In the genomic region with DNA sequence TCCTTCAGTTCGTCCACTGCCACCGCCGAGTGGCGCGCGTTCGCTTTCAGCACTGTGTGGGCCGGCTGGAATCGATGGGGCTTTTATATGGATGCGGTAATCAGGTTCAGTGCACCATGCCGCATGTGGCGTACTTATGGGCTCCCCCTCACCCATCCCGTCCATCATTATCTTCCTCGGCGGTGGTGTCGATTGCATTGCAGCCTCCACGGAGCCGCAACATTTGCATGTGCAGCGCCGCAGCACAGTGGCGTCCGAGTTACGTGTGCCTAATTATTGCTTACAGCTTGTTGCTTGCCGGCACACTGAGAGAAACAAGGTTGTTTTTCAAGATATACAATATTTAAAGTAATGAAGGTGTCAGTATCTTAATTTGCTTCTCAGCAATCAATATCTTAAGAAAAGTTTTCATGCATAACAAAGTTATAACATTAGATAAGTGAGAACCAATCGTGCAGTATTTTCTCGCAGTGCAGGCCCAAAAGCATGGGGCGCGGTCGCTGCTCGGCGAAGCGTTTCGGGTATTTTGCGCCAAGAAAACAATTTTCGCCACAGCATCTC, we compare ENCODE assay signal across 4 fruit fly cellular contexts.
A peak's percentile ranks its signal among the peaks of the same experiment; 100 is the strongest.
TF ChIP-seq lines count a peak whose summit lies in the region.

A gene (minus strand): TSS at position 41 of the 561 bp plus-strand sequence.

- TF ChIP-seq CTCF in whole organism, embryonic (GFP tag; optimal IDR thresholded peaks at IDR 0.05; lab: Kevin White, UChicago) = no peak

TF ChIP-seq in whole organism, embryonic, 481 proteins besides CTCF, POLR2A, EP300 and RAD21 (continues in another document):
- TF ChIP-seq bsh (GFP tag; optimal IDR thresholded peaks at IDR 0.05; lab: Kevin White, UChicago) (peak in 1 of 2 experiments; percentile 42), CG1602 (GFP tag; optimal IDR thresholded peaks at IDR 0.05; lab: Kevin White, UChicago) (peak; percentile 13), dysf (GFP tag; IDR thresholded peaks at IDR 0.05; lab: Robert Waterston, UW) (0 out of 3 replicates have a peak, but pooled peaks have one; percentile 22), CG7372 (GFP tag; IDR thresholded peaks at IDR 0.05; lab: Robert Waterston, UW) (peak; percentile 16; the same call in 1 of the 2 replicates), CG7745 (tag; optimal IDR thresholded peaks at IDR 0.05; lab: Kevin White, UChicago) (no peak), ap (GFP tag; IDR thresholded peaks at IDR 0.05; lab: Robert Waterston, UW) (no peak), Hsf (GFP tag; optimal IDR thresholded peaks at IDR 0.05; lab: Kevin White, UChicago) (peak; percentile 8), Ets65A (GFP tag; lab: Kevin White, UChicago) (peak; percentile 95), dati (GFP tag; IDR thresholded peaks at IDR 0.05; lab: Robert Waterston, UW) (no peak), CG14667 (GFP tag; IDR thresholded peaks at IDR 0.05; lab: Robert Waterston, UW) (0 out of 2 replicates have a peak, but pooled peaks have one; percentile 29), Rx (GFP tag; IDR thresholded peaks at IDR 0.05; lab: Robert Waterston, UW) (no peak), Fer1 (GFP tag; optimal IDR thresholded peaks at IDR 0.05; lab: Kevin White, UChicago) (no peak), sob (GFP tag; IDR thresholded peaks at IDR 0.05; lab: Robert Waterston, UW) (peak; percentile 22; the same call in 1 of the 2 replicates), zfh1 (GFP tag; IDR thresholded peaks at IDR 0.05; lab: Robert Waterston, UW) (peak; percentile 53; the same call in 1 of the 3 replicates), sd (tag; optimal IDR thresholded peaks at IDR 0.05; lab: Kevin White, UChicago) (no peak), CG15696 (tag; optimal IDR thresholded peaks at IDR 0.05; lab: Kevin White, UChicago) (peak; percentile 22), CG17328 (GFP tag; IDR thresholded peaks at IDR 0.05; lab: Robert Waterston, UW) (peak; percentile 36; the same call in 1 of the 2 replicates), H2.0 (GFP tag; IDR thresholded peaks at IDR 0.05; lab: Robert Waterston, UW) (peak; percentile 21; the same call in 1 of the 2 replicates), prd (optimal IDR thresholded peaks at IDR 0.05; lab: Kevin White, UChicago) (no peak), prd (GFP tag; IDR thresholded peaks at IDR 0.05; lab: Robert Waterston, UW) (peak; percentile 76)

TF ChIP-seq in whole organism, prepupa, 60 proteins besides CTCF, POLR2A, EP300 and RAD21 (continues in another document):
- peak; percentile 51 for TF ChIP-seq fd59A (GFP tag; optimal IDR thresholded peaks at IDR 0.05; lab: Kevin White, UChicago)
- peak; percentile 62 for TF ChIP-seq Lpt (GFP tag; optimal IDR thresholded peaks at IDR 0.05; lab: Kevin White, UChicago)
- peak; percentile 63 for TF ChIP-seq esn (GFP tag; optimal IDR thresholded peaks at IDR 0.05; lab: Kevin White, UChicago)
- peak; percentile 37 for TF ChIP-seq Sox15 (GFP tag; optimal IDR thresholded peaks at IDR 0.05; lab: Kevin White, UChicago)
- TF ChIP-seq achi (GFP tag; optimal IDR thresholded peaks at IDR 0.05; lab: Kevin White, UChicago) = peak; percentile 53
- no peak for TF ChIP-seq fkh (GFP tag; optimal IDR thresholded peaks at IDR 0.05; lab: Kevin White, UChicago)
- peak; percentile 56 for TF ChIP-seq CG8632 (GFP tag; optimal IDR thresholded peaks at IDR 0.05; lab: Kevin White, UChicago)
- peak; percentile 76 for TF ChIP-seq CG15336 (GFP tag; IDR thresholded peaks at IDR 0.05; lab: Robert Waterston, UW)
- peak; percentile 53 for TF ChIP-seq dsx (GFP tag; optimal IDR thresholded peaks at IDR 0.05; lab: Kevin White, UChicago; ENCODE audit: poor library complexity, severe bottlenecking)
- peak; percentile 62 for TF ChIP-seq cyc (GFP tag; optimal IDR thresholded peaks at IDR 0.05; lab: Kevin White, UChicago)
- peak; percentile 72 for TF ChIP-seq CG3919 (GFP tag; optimal IDR thresholded peaks at IDR 0.05; lab: Kevin White, UChicago)
- peak; percentile 82 for TF ChIP-seq CG8119 (GFP tag; IDR thresholded peaks at IDR 0.05; lab: Robert Waterston, UW)
- peak; percentile 64 for TF ChIP-seq CG1621 (tag; optimal IDR thresholded peaks at IDR 0.05; lab: Kevin White, UChicago)
- peak; percentile 54 for TF ChIP-seq CG11294 (GFP tag; IDR thresholded peaks at IDR 0.05; lab: Robert Waterston, UW)
- TF ChIP-seq spab (GFP tag; optimal IDR thresholded peaks at IDR 0.05; lab: Kevin White, UChicago) = peak; percentile 57
- peak; percentile 5 for TF ChIP-seq CG8319 (GFP tag; optimal IDR thresholded peaks at IDR 0.05; lab: Kevin White, UChicago)
- TF ChIP-seq CG6276 (GFP tag; optimal IDR thresholded peaks at IDR 0.05; lab: Kevin White, UChicago) = peak; percentile 56
- peak; percentile 82 for TF ChIP-seq svp (GFP tag; lab: Kevin White, UChicago)
- peak; percentile 68 for TF ChIP-seq Hr39 (GFP tag; optimal IDR thresholded peaks at IDR 0.05; lab: Kevin White, UChicago)
- TF ChIP-seq Sox14 (GFP tag; optimal IDR thresholded peaks at IDR 0.05; lab: Kevin White, UChicago) = peak; percentile 68
- TF ChIP-seq CG6163 (GFP tag; IDR thresholded peaks at IDR 0.05; lab: Robert Waterston, UW) = peak; percentile 83

TF ChIP-seq in whole organism, pupa, 21 proteins besides CTCF, POLR2A, EP300 and RAD21:
- peak; percentile 60 for TF ChIP-seq EcR (GFP tag; optimal IDR thresholded peaks at IDR 0.05; lab: Kevin White, UChicago)
- TF ChIP-seq Snoo (tag; optimal IDR thresholded peaks at IDR 0.05; lab: Kevin White, UChicago) = peak; percentile 38
- TF ChIP-seq Pif1A (GFP tag; optimal IDR thresholded peaks at IDR 0.05; lab: Kevin White, UChicago) = peak; percentile 61
- peak; percentile 81; the same call in 2 of the 3 replicates for TF ChIP-seq fd96Ca (GFP tag; IDR thresholded peaks at IDR 0.05; lab: Robert Waterston, UW)
- peak; percentile 69 for TF ChIP-seq CG8159 (tag; optimal IDR thresholded peaks at IDR 0.05; lab: Kevin White, UChicago)
- peak; percentile 55 for TF ChIP-seq Pif1B (GFP tag; optimal IDR thresholded peaks at IDR 0.05; lab: Kevin White, UChicago)
- TF ChIP-seq CG9948 (tag; optimal IDR thresholded peaks at IDR 0.05; lab: Kevin White, UChicago) = peak; percentile 60
- peak; percentile 58 for TF ChIP-seq CG12605 (GFP tag; IDR thresholded peaks at IDR 0.05; lab: Robert Waterston, UW)
- peak; percentile 56 for TF ChIP-seq rn (GFP tag; IDR thresholded peaks at IDR 0.05; lab: Robert Waterston, UW)
- peak; percentile 78 for TF ChIP-seq CG32121 (GFP tag; IDR thresholded peaks at IDR 0.05; lab: Robert Waterston, UW)
- no peak for TF ChIP-seq D1 (tag; optimal IDR thresholded peaks at IDR 0.05; lab: Kevin White, UChicago)
- 0 out of 2 replicates have a peak, but pooled peaks have one; percentile 25 for TF ChIP-seq CG10348 (GFP tag; IDR thresholded peaks at IDR 0.05; lab: Robert Waterston, UW)
- TF ChIP-seq gl (tag; optimal IDR thresholded peaks at IDR 0.05; lab: Kevin White, UChicago) = peak; percentile 58
- peak; percentile 64 for TF ChIP-seq CG15710 (tag; optimal IDR thresholded peaks at IDR 0.05; lab: Kevin White, UChicago)
- TF ChIP-seq CG8301 (tag; optimal IDR thresholded peaks at IDR 0.05; lab: Kevin White, UChicago) = peak; percentile 67
- TF ChIP-seq CG13204 (GFP tag; optimal IDR thresholded peaks at IDR 0.05; lab: Kevin White, UChicago) = peak; percentile 24
- TF ChIP-seq CG14655 (GFP tag; optimal IDR thresholded peaks at IDR 0.05; lab: Kevin White, UChicago) = peak; percentile 72
- peak; percentile 79 for TF ChIP-seq CG4496 (GFP tag; IDR thresholded peaks at IDR 0.05; lab: Robert Waterston, UW)
- peak; percentile 61 for TF ChIP-seq CG17806 (tag; optimal IDR thresholded peaks at IDR 0.05; lab: Kevin White, UChicago)
- TF ChIP-seq Ets98B (GFP tag; IDR thresholded peaks at IDR 0.05; lab: Robert Waterston, UW) = peak; percentile 78
- TF ChIP-seq CG34367 (tag; optimal IDR thresholded peaks at IDR 0.05; lab: Kevin White, UChicago) = peak; percentile 68

TF ChIP-seq in whole organism, wandering third instar larva, 38 proteins besides CTCF, POLR2A, EP300 and RAD21 (continues in another document):
- TF ChIP-seq usp (GFP tag; optimal IDR thresholded peaks at IDR 0.05; lab: Kevin White, UChicago) = no peak
- no peak for TF ChIP-seq Mio (GFP tag; optimal IDR thresholded peaks at IDR 0.05; lab: Kevin White, UChicago)
- TF ChIP-seq Hr78 (GFP tag; optimal IDR thresholded peaks at IDR 0.05; lab: Kevin White, UChicago) = no peak
- TF ChIP-seq Myc (optimal IDR thresholded peaks at IDR 0.05; lab: Kevin White, UChicago) = no peak
- TF ChIP-seq sage (GFP tag; optimal IDR thresholded peaks at IDR 0.05; lab: Kevin White, UChicago) = no peak
- no peak for TF ChIP-seq sv (GFP tag; optimal IDR thresholded peaks at IDR 0.05; lab: Kevin White, UChicago)
- peak; percentile 13 for TF ChIP-seq dmrt93B (GFP tag; optimal IDR thresholded peaks at IDR 0.05; lab: Kevin White, UChicago)
- TF ChIP-seq Jra (GFP tag; optimal IDR thresholded peaks at IDR 0.05; lab: Kevin White, UChicago) = no peak
- TF ChIP-seq jim (GFP tag; optimal IDR thresholded peaks at IDR 0.05; lab: Kevin White, UChicago) = no peak
- TF ChIP-seq Hnf4 (GFP tag; optimal IDR thresholded peaks at IDR 0.05; lab: Kevin White, UChicago) = no peak
- TF ChIP-seq Dif (GFP tag; optimal IDR thresholded peaks at IDR 0.05; lab: Kevin White, UChicago; ENCODE audit: partially characterized antibody) = no peak
- no peak for TF ChIP-seq pan (optimal IDR thresholded peaks at IDR 0.05; lab: Kevin White, UChicago)
- TF ChIP-seq tai (GFP tag; optimal IDR thresholded peaks at IDR 0.05; lab: Kevin White, UChicago) = no peak
- peak; percentile 28 for TF ChIP-seq br (GFP tag; optimal IDR thresholded peaks at IDR 0.05; lab: Kevin White, UChicago)
- TF ChIP-seq Hr83 (GFP tag; optimal IDR thresholded peaks at IDR 0.05; lab: Kevin White, UChicago; ENCODE audit: poor library complexity, severe bottlenecking) = no peak
- TF ChIP-seq psq (GFP tag; optimal IDR thresholded peaks at IDR 0.05; lab: Kevin White, UChicago) = no peak
- no peak for TF ChIP-seq N (GFP tag; optimal IDR thresholded peaks at IDR 0.05; lab: Kevin White, UChicago)
- TF ChIP-seq OdsH (GFP tag; optimal IDR thresholded peaks at IDR 0.05; lab: Kevin White, UChicago) = peak; percentile 16
- no peak for TF ChIP-seq Rel (GFP tag; optimal IDR thresholded peaks at IDR 0.05; lab: Kevin White, UChicago)
- TF ChIP-seq Rel (tag; optimal IDR thresholded peaks at IDR 0.05; lab: Kevin White, UChicago) = no peak
- TF ChIP-seq HLH106 (tag; optimal IDR thresholded peaks at IDR 0.05; lab: Kevin White, UChicago) = peak; percentile 22
- no peak for TF ChIP-seq CrebA (GFP tag; optimal IDR thresholded peaks at IDR 0.05; lab: Kevin White, UChicago; ENCODE audit: borderline replicate concordance)
- no peak for TF ChIP-seq Vsx2 (GFP tag; optimal IDR thresholded peaks at IDR 0.05; lab: Kevin White, UChicago; ENCODE audit: partially characterized antibody)
- TF ChIP-seq Abd-B (GFP tag; optimal IDR thresholded peaks at IDR 0.05; lab: Kevin White, UChicago) = no peak
- no peak for TF ChIP-seq GATAd (GFP tag; optimal IDR thresholded peaks at IDR 0.05; lab: Kevin White, UChicago)
- peak in 1 of 2 experiments; percentile 41 for TF ChIP-seq foxo (GFP tag; optimal IDR thresholded peaks at IDR 0.05; lab: Kevin White, UChicago)
- peak; percentile 28 for TF ChIP-seq h (GFP tag; optimal IDR thresholded peaks at IDR 0.05; lab: Kevin White, UChicago)
- peak; percentile 16 for TF ChIP-seq fru (GFP tag; optimal IDR thresholded peaks at IDR 0.05; lab: Kevin White, UChicago)
